Worm (Caenorhabditis elegans) whole organism, L4 larva: ENCODE measurements around the gene F09E5.11.

Experiments
- F26F4.8 ChIP-seq: fragments of 200-800 bp; sonication (Bioruptor generic); conservative IDR thresholded peaks from 2 replicates; pipeline ENCODE4 v1.3.6; 2022; ENCODE audit warnings: missing genetic modification characterization, missing compliant biosample characterization
- F44E2.7 ChIP-seq: fragments of 200-800 bp; sonication (Bioruptor generic); IDR thresholded peaks from 2 replicates; pipeline ENCODE4 v2.1.2; 2022; ENCODE audit warnings: missing genetic modification characterization, missing compliant biosample characterization
- T20F7.1 ChIP-seq: fragments of 200-800 bp; sonication (Bioruptor generic); optimal IDR thresholded peaks from 2 replicates; lab custom pipeline; 2018; ENCODE audit warnings: mild to moderate bottlenecking, missing genetic modification characterization, missing compliant biosample characterization
- ZK337.2 ChIP-seq: fragments of 200-800 bp; sonication (Bioruptor generic); IDR thresholded peaks from 2 replicates; pipeline ENCODE4 v1.3.6; 2022; ENCODE audit warnings: missing genetic modification reagents, missing genetic modification characterization, missing compliant biosample characterization
- aha-1 ChIP-seq: fragments of 150-350 bp; peaks from one replicate; lab custom pipeline; 2014; ENCODE audit warnings: missing biosample characterization, missing genetic modification characterization
- ama-1 ChIP-seq: fragments of 150-350 bp; optimal IDR thresholded peaks from 2 replicates; lab custom pipeline; 2014; ENCODE audit warnings: inconsistent platforms, mixed read lengths
- attf-4 ChIP-seq: sonication (generic microtip); optimal IDR thresholded peaks from 3 replicates; lab custom pipeline; 2017; ENCODE audit warnings: missing biosample characterization, missing genetic modification characterization
- ceh-20 ChIP-seq: fragments of 200-800 bp; sonication (Bioruptor generic); IDR thresholded peaks from 2 replicates; pipeline ENCODE4 v1.3.6; 2022; ENCODE audit warnings: missing genetic modification reagents, missing genetic modification characterization, missing compliant biosample characterization
- ceh-62 ChIP-seq: sonication (generic microtip); optimal IDR thresholded peaks from 2 replicates; lab custom pipeline; 2017; ENCODE audit warnings: missing biosample characterization, missing genetic modification characterization
- cey-2 ChIP-seq: sonication (generic microtip); optimal IDR thresholded peaks from 3 replicates; lab custom pipeline; 2017; ENCODE audit warnings: missing genetic modification characterization, mild to moderate bottlenecking, missing compliant biosample characterization, antibody characterized with exemption, borderline replicate concordance; ENCODE audit not compliant: insufficient read depth
- daf-16 ChIP-seq, 3 experiments: sonication (generic microtip); optimal IDR thresholded peaks; 2 replicates each; lab custom pipeline; 2016 to 2017; ENCODE audit warnings: missing genetic modification characterization in 3 of 3, missing genetic modification reagents in 3 of 3, mild to moderate bottlenecking in 2 of 3, missing compliant biosample characterization in 2 of 3, missing biosample characterization in 1 of 3, moderate library complexity in 1 of 3
- daf-8 ChIP-seq: fragments of 200-800 bp; sonication (Bioruptor generic); IDR thresholded peaks from 2 replicates; pipeline ENCODE4 v1.3.6; 2022; ENCODE audit warnings: missing genetic modification characterization, missing compliant biosample characterization
- dmd-8 ChIP-seq: fragments of 200-800 bp; sonication (Bioruptor generic); IDR thresholded peaks from 2 replicates; pipeline ENCODE4 v1.3.6; 2022; ENCODE audit warnings: missing genetic modification characterization, missing compliant biosample characterization
- dmd-9 ChIP-seq: fragments of 200-800 bp; sonication (Bioruptor generic); IDR thresholded peaks from 2 replicates; pipeline ENCODE4 v1.3.6; 2022; ENCODE audit warnings: missing genetic modification reagents, missing genetic modification characterization, missing compliant biosample characterization
- dpl-1 ChIP-seq: fragments of 150-350 bp; optimal IDR thresholded peaks from 2 replicates; lab custom pipeline; 2014; ENCODE audit warnings: missing biosample characterization, missing genetic modification reagents, missing genetic modification characterization
- dve-1 ChIP-seq: sonication (generic microtip); optimal IDR thresholded peaks from 2 replicates; lab custom pipeline; 2017; ENCODE audit warnings: antibody characterized with exemption, mild to moderate bottlenecking, missing genetic modification characterization, missing compliant biosample characterization; ENCODE audit not compliant: insufficient read depth
- fkh-10 ChIP-seq: fragments of 150-350 bp; optimal IDR thresholded peaks from 2 replicates; lab custom pipeline; 2014; ENCODE audit warnings: missing biosample characterization, missing genetic modification reagents, missing genetic modification characterization
- hif-1 ChIP-seq, 2 experiments: sonication (generic microtip); optimal IDR thresholded peaks; 2 replicates each; lab custom pipeline; 2016 to 2017; ENCODE audit warnings: missing compliant biosample characterization in 2 of 2, missing genetic modification characterization in 2 of 2, missing genetic modification reagents in 2 of 2, missing genotype in 2 of 2, mild to moderate bottlenecking in 1 of 2
- hlh-30 ChIP-seq: sonication (generic microtip); optimal IDR thresholded peaks from 2 replicates; lab custom pipeline; 2017; ENCODE audit warnings: antibody characterized with exemption, mild to moderate bottlenecking, missing genetic modification characterization, missing compliant biosample characterization; ENCODE audit not compliant: insufficient read depth
- hmg-1.1 ChIP-seq: fragments of 200-800 bp; sonication (Bioruptor generic); IDR thresholded peaks from 2 replicates; pipeline ENCODE4 v1.3.6; 2022; ENCODE audit warnings: missing genetic modification reagents, missing genetic modification characterization, missing compliant biosample characterization
- lim-7 ChIP-seq: fragments of 200-800 bp; sonication (Bioruptor generic); IDR thresholded peaks from 2 replicates; pipeline ENCODE4 v1.3.6; 2022; ENCODE audit warnings: missing genetic modification characterization, missing compliant biosample characterization
- lin-38 ChIP-seq: fragments of 200-800 bp; sonication (Bioruptor generic); IDR thresholded peaks from 2 replicates; pipeline ENCODE4 v1.3.6; 2022; ENCODE audit warnings: missing genetic modification reagents, missing genetic modification characterization, missing compliant biosample characterization
- lir-3 ChIP-seq: sonication (generic microtip); optimal IDR thresholded peaks from 2 replicates; lab custom pipeline; 2016; ENCODE audit warnings: mild to moderate bottlenecking, missing genetic modification characterization, missing compliant biosample characterization
- lsy-2 ChIP-seq, 2 experiments: fragments of 150-350 bp in 1 of 2; sonication (generic microtip) in 1 of 2; optimal IDR thresholded peaks; 2 replicates each; lab custom pipeline; 2014 to 2017; ENCODE audit warnings: missing biosample characterization in 2 of 2, missing genetic modification characterization in 2 of 2
- madf-9 ChIP-seq: fragments of 200-800 bp; sonication (Bioruptor generic); conservative IDR thresholded peaks from 2 replicates; pipeline ENCODE4 v1.3.6; 2022; ENCODE audit warnings: missing genetic modification reagents, missing genetic modification characterization, missing compliant biosample characterization
- mdl-1 ChIP-seq, 2 experiments: fragments of 150-350 bp in 1 of 2; sonication (generic microtip) in 1 of 2; optimal IDR thresholded peaks; 2 replicates each; lab custom pipeline; 2014 to 2017; ENCODE audit warnings: missing biosample characterization in 2 of 2, missing genetic modification characterization in 2 of 2
- mdt-29 ChIP-seq: fragments of 200-800 bp; sonication (Bioruptor generic); IDR thresholded peaks from 2 replicates; pipeline ENCODE4 v1.3.6; 2022; ENCODE audit warnings: missing genetic modification reagents, missing genetic modification characterization, missing compliant biosample characterization
- mep-1 ChIP-seq: fragments of 150-350 bp; sonication (generic microtip); optimal IDR thresholded peaks from 3 replicates; lab custom pipeline; 2014; ENCODE audit warnings: missing biosample characterization, missing genetic modification characterization
- nhr-41 ChIP-seq: fragments of 200-800 bp; sonication (Bioruptor generic); IDR thresholded peaks from 2 replicates; pipeline ENCODE4 v1.3.6; 2022; ENCODE audit warnings: missing genetic modification reagents, missing genetic modification characterization, missing compliant biosample characterization
- nhr-48 ChIP-seq: sonication (generic microtip); optimal IDR thresholded peaks from 2 replicates; lab custom pipeline; 2016; ENCODE audit warnings: mild to moderate bottlenecking, missing genetic modification characterization, missing compliant biosample characterization
- nhr-76 ChIP-seq: fragments of 150-350 bp; optimal IDR thresholded peaks from 2 replicates; lab custom pipeline; 2014; ENCODE audit warnings: missing biosample characterization, missing genetic modification characterization
- pha-4 ChIP-seq, 2 experiments: fragments of 150-350 bp in 1 of 2; fragments of 200-800 bp in 1 of 2; sonication (Bioruptor generic) in 1 of 2; IDR thresholded peaks in 1 of 2; optimal IDR thresholded peaks in 1 of 2; 2 replicates each; pipeline versions ENCODE4 v1.3.6 to Lab custom; 2014 to 2022; ENCODE audit warnings: missing genetic modification characterization in 2 of 2, missing genetic modification reagents in 2 of 2, missing biosample characterization in 1 of 2, missing compliant biosample characterization in 1 of 2
- rbr-2 ChIP-seq: sonication (generic microtip); optimal IDR thresholded peaks from 2 replicates; lab custom pipeline; 2016; ENCODE audit warnings: missing genotype, missing genetic modification characterization, missing compliant biosample characterization
- saeg-2 ChIP-seq: fragments of 200-800 bp; sonication (Bioruptor generic); IDR thresholded peaks from 2 replicates; pipeline ENCODE4 v1.3.6; 2022; ENCODE audit warnings: missing genetic modification reagents, missing genetic modification characterization, missing compliant biosample characterization
- spr-1 ChIP-seq: sonication (generic microtip); optimal IDR thresholded peaks from 2 replicates; lab custom pipeline; 2016; ENCODE audit warnings: mild to moderate bottlenecking, missing genetic modification characterization, missing compliant biosample characterization
- tra-1 ChIP-seq: fragments of 200-800 bp; sonication (Bioruptor generic); IDR thresholded peaks from 2 replicates; pipeline ENCODE4 v1.3.6; 2022; ENCODE audit warnings: missing genetic modification reagents, missing genetic modification characterization, missing compliant biosample characterization
- unc-130 ChIP-seq: sonication (generic microtip); optimal IDR thresholded peaks from 2 replicates; lab custom pipeline; 2016; ENCODE audit warnings: missing genetic modification reagents, missing genetic modification characterization, missing compliant biosample characterization
- unc-39 ChIP-seq: sonication (generic microtip); optimal IDR thresholded peaks from 2 replicates; lab custom pipeline; 2017; ENCODE audit warnings: missing biosample characterization, missing genetic modification characterization
- unc-62 ChIP-seq, 3 experiments: fragments of 150-350 bp in 1 of 3; sonication (generic microtip); optimal IDR thresholded peaks in 2 of 3; peaks in 1 of 3; 1 replicate in 1 of 3; 2 replicates in 2 of 3; lab custom pipeline; 2014 to 2017; ENCODE audit warnings: missing biosample characterization in 3 of 3, missing genetic modification characterization in 3 of 3, missing genetic modification reagents in 3 of 3, missing genotype in 1 of 3
- zfp-3 ChIP-seq: fragments of 200-800 bp; sonication (Bioruptor generic); conservative IDR thresholded peaks from 2 replicates; pipeline ENCODE4 v1.3.6; 2022; ENCODE audit warnings: missing genetic modification reagents, missing genetic modification characterization, missing compliant biosample characterization
- zip-2 ChIP-seq: fragments of 150-350 bp; optimal IDR thresholded peaks from 2 replicates; lab custom pipeline; 2014; ENCODE audit warnings: missing biosample characterization, missing genetic modification characterization
- ztf-7 ChIP-seq: fragments of 150-350 bp; optimal IDR thresholded peaks from 2 replicates; lab custom pipeline; 2014; ENCODE audit warnings: missing biosample characterization, missing genetic modification characterization

Gene F09E5.11

DNA sequence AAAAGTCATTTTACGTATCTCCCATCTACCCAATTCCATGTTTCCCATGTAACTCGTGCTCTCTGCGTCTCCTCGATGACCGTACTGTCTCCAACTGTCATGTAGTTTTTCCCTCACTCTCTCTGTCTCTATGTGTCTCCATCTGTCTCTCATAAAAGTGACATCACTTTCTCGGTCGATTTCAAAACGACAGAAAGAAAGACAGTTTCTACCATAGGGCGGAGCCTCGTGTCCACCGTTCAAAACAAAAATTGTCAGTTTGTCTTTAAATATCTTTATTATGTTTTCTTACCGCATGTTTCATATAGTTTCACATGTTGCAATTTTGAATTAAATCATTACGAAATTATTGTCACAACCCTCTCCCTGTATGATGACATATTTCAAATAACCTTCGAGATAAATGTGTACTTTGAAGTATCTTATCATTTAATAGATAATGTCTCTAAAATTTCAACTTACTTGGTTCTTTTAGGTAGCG is 27.7 kb downstream of the F09E5.11 start (continued):
- TF ChIP-seq rbr-2 (tag; lab: Kevin White, UChicago) (peak; percentile 68), nhr-76 (tag; lab: Kevin White, UChicago) (peak; percentile 41), madf-9 (GFP tag; lab: Robert Waterston, UW) (0 out of 2 replicates have a peak, but pooled peaks have one; percentile 60), ZK337.2 (no peak; the same call in 1 of the 2 replicates), dve-1 (tag; lab: Kevin White, UChicago) (peak; percentile 90), unc-62 (GFP tag; optimal IDR thresholded peaks at IDR 0.05 in 1 of 2; lab: Kevin White, UChicago) (peak; percentile 64 to 100), unc-62 (tag; optimal IDR thresholded peaks at IDR 0.05; lab: Kevin White, UChicago) (no peak), spr-1 (tag; lab: Kevin White, UChicago) (no peak), ceh-62 (tag; lab: Kevin White, UChicago) (no peak), lim-7 (GFP tag; lab: Robert Waterston, UW) (no peak), mdt-29 (GFP tag; lab: Robert Waterston, UW) (peak; percentile 59; the same call in 1 of the 2 replicates), zfp-3 (GFP tag; lab: Robert Waterston, UW) (0 out of 2 replicates have a peak, but pooled peaks have one; percentile 27), zip-2 (peak; percentile 18)

ce11 chrII:5328912-5329311 is 29.1 kb downstream of the F09E5.11 start:
- TF ChIP-seq lsy-2 (tag; optimal IDR thresholded peaks at IDR 0.05; lab: Kevin White, UChicago) = peak in 1 of 2 experiments; percentile 24
- TF ChIP-seq aha-1 (tag; lab: Kevin White, UChicago) = peak; percentile 76
- no peak for TF ChIP-seq F26F4.8

DNA sequence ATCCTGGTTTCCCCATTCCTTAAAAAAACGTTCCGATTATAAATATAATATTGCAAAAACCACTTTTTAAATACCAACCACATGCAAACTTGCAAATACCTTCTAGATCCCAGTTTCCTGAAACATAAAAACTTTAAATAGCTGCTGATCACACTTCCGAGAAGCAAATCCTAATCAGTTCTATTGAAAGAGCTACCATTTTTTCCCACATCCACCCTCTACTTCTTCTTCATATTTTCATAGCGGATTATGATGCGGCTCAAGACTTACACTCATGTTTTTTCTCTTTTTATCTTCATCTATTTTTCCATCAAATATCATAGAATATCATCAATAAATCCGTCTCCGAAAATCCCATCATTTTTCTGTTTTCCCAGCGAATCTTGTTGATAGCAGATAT is 31.1 kb downstream of the F09E5.11 start:
- TF ChIP-seq ztf-7 (tag; lab: Kevin White, UChicago) (no peak), daf-16 (GFP tag; optimal IDR thresholded peaks at IDR 0.05; lab: Kevin White, UChicago) (peak in 1 of 2 experiments; percentile 62), daf-16 (tag; optimal IDR thresholded peaks at IDR 0.05; lab: Kevin White, UChicago) (no peak), F44E2.7 (GFP tag; lab: Robert Waterston, UW) (no peak), hmg-1.1 (GFP tag; lab: Robert Waterston, UW) (no peak), mep-1 (no peak), nhr-41 (GFP tag; lab: Robert Waterston, UW) (no peak)

- TF ChIP-seq daf-8 (GFP tag; lab: Robert Waterston, UW) = no peak
- no peak for TF ChIP-seq unc-130 (GFP tag; lab: Kevin White, UChicago)
- TF ChIP-seq tra-1 = peak; percentile 17; the same call in 1 of the 2 replicates
- TF ChIP-seq rbr-2 (tag; lab: Kevin White, UChicago) = peak; percentile 70
- TF ChIP-seq dve-1 (tag; lab: Kevin White, UChicago) = peak; percentile 68
- no peak for TF ChIP-seq dmd-9 (GFP tag; lab: Robert Waterston, UW)
- no peak for TF ChIP-seq cey-2 (tag; lab: Kevin White, UChicago)
- TF ChIP-seq ceh-62 (tag; lab: Kevin White, UChicago) = no peak
- peak; percentile 40 to 71 for TF ChIP-seq lsy-2 (tag; optimal IDR thresholded peaks at IDR 0.05; lab: Kevin White, UChicago)
- TF ChIP-seq ama-1 (lab: Kevin White, UChicago) = no peak
- TF ChIP-seq dmd-8 (GFP tag; lab: Robert Waterston, UW) = no peak
- peak; percentile 83 for TF ChIP-seq fkh-10 (GFP tag; lab: Kevin White, UChicago)
- TF ChIP-seq pha-4 (GFP tag; IDR thresholded peaks at IDR 0.05; lab: Robert Waterston, UW) = no peak
- TF ChIP-seq pha-4 (tag; optimal IDR thresholded peaks at IDR 0.05; lab: Kevin White, UChicago) = no peak
- no peak for TF ChIP-seq T20F7.1 (GFP tag; lab: Kevin White, UChicago)
- peak; percentile 20 for TF ChIP-seq dpl-1 (GFP tag; lab: Kevin White, UChicago)
- peak; percentile 74; the same call in 1 of the 2 replicates for TF ChIP-seq ceh-20
- no peak for TF ChIP-seq saeg-2 (GFP tag; lab: Robert Waterston, UW)
- TF ChIP-seq unc-39 = no peak
- TF ChIP-seq lim-7 (GFP tag; lab: Robert Waterston, UW) = no peak
- peak; percentile 70 for TF ChIP-seq hlh-30 (tag; lab: Kevin White, UChicago)
- no peak for TF ChIP-seq attf-4 (tag; lab: Kevin White, UChicago)
- no peak for TF ChIP-seq lir-3 (tag; lab: Kevin White, UChicago)
- TF ChIP-seq mdl-1 (tag; optimal IDR thresholded peaks at IDR 0.05; lab: Kevin White, UChicago) = peak in 1 of 2 experiments; percentile 69
- TF ChIP-seq lin-38 = 0 out of 2 replicates have a peak, but pooled peaks have one; percentile 20
- TF ChIP-seq nhr-48 (tag; lab: Kevin White, UChicago) = peak; percentile 54
- TF ChIP-seq hif-1 (tag; optimal IDR thresholded peaks at IDR 0.05; lab: Kevin White, UChicago) = peak in 1 of 2 experiments; percentile 48
Measured at ce11 chrII:5326024-5326627, 31.9 kb downstream of the F09E5.11 start.
